Worm (Caenorhabditis elegans): ENCODE measurements around the gene C09B8.8.

The C09B8.8 gene

DNA sequence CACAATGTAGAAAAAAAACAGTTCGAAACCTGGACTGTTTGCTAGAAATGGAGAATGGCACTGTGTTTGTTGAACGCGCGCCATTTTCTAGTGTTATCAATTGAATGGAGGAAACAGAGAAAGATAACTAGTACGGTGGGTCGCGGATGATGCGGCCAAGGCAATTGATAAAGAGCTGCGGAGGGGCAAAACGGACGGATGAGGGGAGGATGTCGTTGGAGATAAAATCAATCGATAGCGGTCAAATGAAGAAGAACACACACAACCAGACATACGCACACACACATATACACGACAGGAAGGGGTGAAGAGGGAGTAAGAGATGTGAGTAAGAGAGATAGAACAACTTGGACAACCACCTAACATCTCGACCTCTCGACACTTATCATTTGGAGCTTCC is 34.8 kb downstream of the C09B8.8 start:
- TF ChIP-seq pqm-1 (tag; optimal IDR thresholded peaks at IDR 0.05) (no peak), hlh-13 (GFP tag; optimal IDR thresholded peaks at IDR 0.05) (no peak), fax-1 (tag; optimal IDR thresholded peaks at IDR 0.05) (no peak), rnt-1 (tag; optimal IDR thresholded peaks at IDR 0.05) (peak; percentile 5), hlh-6 (tag; optimal IDR thresholded peaks at IDR 0.05) (no peak), ceh-18 (tag; optimal IDR thresholded peaks at IDR 0.05) (no peak), ceh-19 (GFP tag; optimal IDR thresholded peaks at IDR 0.05) (no peak), ceh-24 (tag; optimal IDR thresholded peaks at IDR 0.05) (no peak), ceh-9 (tag; optimal IDR thresholded peaks at IDR 0.05) (no peak), elt-2 (tag; optimal IDR thresholded peaks at IDR 0.05) (peak; percentile 76), sdc-2 (tag; optimal IDR thresholded peaks at IDR 0.05) (no peak)

DNA sequence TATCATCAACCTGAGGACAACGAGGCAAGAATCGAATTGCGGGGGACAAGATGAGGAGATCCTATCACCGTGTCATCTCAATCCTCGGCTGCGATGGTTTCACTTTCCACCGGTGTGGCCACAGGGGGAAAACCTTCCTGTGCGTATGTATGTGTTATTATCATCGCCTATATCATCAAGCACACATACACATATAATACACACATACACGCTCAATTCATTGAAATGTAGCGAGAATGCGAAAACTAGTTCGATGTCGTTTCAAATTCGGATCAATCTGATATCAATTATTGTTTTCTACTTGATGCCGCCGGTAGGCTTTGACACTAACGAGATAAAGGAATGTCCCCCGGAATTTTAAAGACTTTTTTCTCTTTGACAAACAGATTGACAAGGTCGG is 35.6 kb downstream of the C09B8.8 start:
- TF ChIP-seq sox-2 (GFP tag; IDR thresholded peaks at IDR 0.05) (no peak), F13H6.1 (tag; optimal IDR thresholded peaks at IDR 0.05) (no peak), nhr-11 (tag; optimal IDR thresholded peaks at IDR 0.05) (no peak), unc-42 (tag; optimal IDR thresholded peaks at IDR 0.05) (no peak), hlh-8 (tag; optimal IDR thresholded peaks at IDR 0.05) (no peak), T23F11.4 (GFP tag; optimal IDR thresholded peaks at IDR 0.05) (no peak), tbx-2 (tag; optimal IDR thresholded peaks at IDR 0.05) (no peak), madf-2 (tag; optimal IDR thresholded peaks at IDR 0.05) (no peak), syd-9 (tag; optimal IDR thresholded peaks at IDR 0.05) (no peak), ceh-30 (tag; optimal IDR thresholded peaks at IDR 0.05) (no peak), ceh-14 (tag; optimal IDR thresholded peaks at IDR 0.05) (no peak), fkh-10 (GFP tag; optimal IDR thresholded peaks at IDR 0.05) (no peak), pax-1 (tag; optimal IDR thresholded peaks at IDR 0.05) (no peak), rnt-1 (tag; optimal IDR thresholded peaks at IDR 0.05) (no peak), ets-4 (tag; optimal IDR thresholded peaks at IDR 0.05) (no peak)

DNA sequence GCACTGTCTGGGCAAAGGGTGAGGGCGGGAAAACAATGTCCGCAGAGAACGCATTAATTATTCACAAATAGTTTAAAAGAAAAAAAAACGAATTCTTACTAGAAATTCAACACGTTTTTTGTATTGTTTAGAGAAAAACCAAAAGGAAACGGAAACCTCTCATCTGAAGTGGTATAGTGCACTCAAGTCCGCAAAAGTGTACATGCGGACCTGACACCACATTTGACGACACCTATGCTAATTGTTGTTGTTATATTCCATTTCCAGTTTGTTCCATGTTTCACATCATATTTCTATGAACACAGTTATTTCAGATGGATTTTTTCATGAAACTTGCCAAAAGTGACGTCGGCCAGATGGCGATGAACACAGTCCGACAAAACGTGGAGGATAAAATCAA is 37.5 kb downstream of the C09B8.8 start, which contains the start of gene C45B2.6:
Gene C45B2.6 (plus strand): TSS at position 136 of the 400 bp plus-strand sequence.
- TF ChIP-seq pha-2 (tag; optimal IDR thresholded peaks at IDR 0.05), result no peak
- no peak for TF ChIP-seq ceh-2 (tag; optimal IDR thresholded peaks at IDR 0.05)
- no peak for TF ChIP-seq ref-2 (tag; optimal IDR thresholded peaks at IDR 0.05)
- no peak for TF ChIP-seq rnt-1 (tag; optimal IDR thresholded peaks at IDR 0.05)
- no peak for TF ChIP-seq ztf-16 (tag; optimal IDR thresholded peaks at IDR 0.05)

DNA sequence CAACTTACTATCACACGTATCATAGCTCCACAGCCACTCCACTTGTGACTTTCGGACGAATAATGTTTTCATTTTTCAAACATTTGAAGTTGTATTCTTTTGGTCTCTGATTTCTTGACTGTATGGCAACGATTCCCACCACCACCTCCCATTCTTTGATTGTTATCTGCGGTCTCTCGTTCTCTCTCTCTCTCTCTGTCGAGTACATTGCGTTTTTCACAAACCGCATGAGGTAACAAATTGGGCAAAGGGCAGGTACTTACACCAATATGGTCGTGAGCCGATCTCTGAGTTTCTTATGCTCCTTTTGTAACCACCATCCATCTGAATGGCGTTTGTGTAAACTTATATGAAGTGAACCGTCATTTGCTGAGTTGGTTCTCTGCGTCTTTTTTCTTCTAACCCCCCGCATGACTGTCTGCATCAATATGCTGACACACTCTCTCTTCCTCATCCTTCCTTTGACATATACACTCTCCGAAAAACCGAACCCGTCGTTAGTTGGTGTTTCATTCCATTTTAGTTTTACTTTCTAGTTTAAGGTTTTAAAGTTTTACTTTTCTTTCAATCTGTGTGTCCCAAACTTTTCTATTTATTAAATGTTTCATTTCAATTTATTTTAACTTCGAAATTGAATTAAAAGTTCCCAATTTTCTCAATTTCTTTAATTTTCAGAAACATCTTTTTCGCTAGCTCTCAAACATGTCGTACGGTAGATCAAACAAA is 42.5 kb downstream of the C09B8.8 start, which contains the start of gene gln-1:
Gene gln-1 (plus strand): TSS at position 676 of the 726 bp plus-strand sequence.
- TF ChIP-seq syd-9 (tag; optimal IDR thresholded peaks at IDR 0.05) (no peak), fkh-6 (tag; optimal IDR thresholded peaks at IDR 0.05) (no peak), C38D4.7 (GFP tag; optimal IDR thresholded peaks at IDR 0.05) (no peak), rnt-1 (tag; optimal IDR thresholded peaks at IDR 0.05) (peak; percentile 64), nhr-11 (tag; optimal IDR thresholded peaks at IDR 0.05) (no peak), ceh-18 (tag; optimal IDR thresholded peaks at IDR 0.05) (no peak), ceh-6 (GFP tag; optimal IDR thresholded peaks at IDR 0.05) (no peak), hlh-13 (GFP tag; optimal IDR thresholded peaks at IDR 0.05) (no peak), tbx-7 (tag; optimal IDR thresholded peaks at IDR 0.05) (no peak), ceh-19 (GFP tag; optimal IDR thresholded peaks at IDR 0.05) (no peak), npax-4 (tag; optimal IDR thresholded peaks at IDR 0.05) (no peak), dve-1 (tag; optimal IDR thresholded peaks at IDR 0.05) (no peak), ref-2 (tag; optimal IDR thresholded peaks at IDR 0.05) (peak; percentile 5), hlh-30 (tag; optimal IDR thresholded peaks at IDR 0.05; ENCODE audit: insufficient read depth) (no peak), sox-4 (tag; optimal IDR thresholded peaks at IDR 0.05) (no peak), ceh-31 (tag; optimal IDR thresholded peaks at IDR 0.05) (no peak), ceh-24 (tag; optimal IDR thresholded peaks at IDR 0.05) (no peak), hlh-15 (tag; optimal IDR thresholded peaks at IDR 0.05) (no peak)
